Fruit fly (Drosophila melanogaster) whole organism, pupa: ENCODE data around the gene elg1.

Experiments used
- CG32121 ChIP-seq: fragments of 200-800 bp; sonication (Bioruptor generic); IDR thresholded peaks from 2 replicates; pipeline ENCODE4 v1.3.6; 2022; ENCODE audit warnings: missing biosample characterization, missing genetic modification characterization
- CG8301 ChIP-seq: fragments of 200-800 bp; sonication (Bioruptor generic); optimal IDR thresholded peaks from 2 replicates; lab custom pipeline; 2018; ENCODE audit warnings: missing biosample characterization, mild to moderate bottlenecking, missing genetic modification characterization
- EcR ChIP-seq: fragments of 200-800 bp; sonication (Bioruptor generic); optimal IDR thresholded peaks from 3 replicates; lab custom pipeline; 2019; ENCODE audit warnings: missing biosample characterization, missing genetic modification characterization, mild to moderate bottlenecking, moderate library complexity, missing genetic modification reagents
- gl ChIP-seq: fragments of 200-800 bp; sonication (Bioruptor generic); optimal IDR thresholded peaks from 2 replicates; lab custom pipeline; 2018; ENCODE audit warnings: missing biosample characterization, mild to moderate bottlenecking, missing genetic modification characterization

DNA sequence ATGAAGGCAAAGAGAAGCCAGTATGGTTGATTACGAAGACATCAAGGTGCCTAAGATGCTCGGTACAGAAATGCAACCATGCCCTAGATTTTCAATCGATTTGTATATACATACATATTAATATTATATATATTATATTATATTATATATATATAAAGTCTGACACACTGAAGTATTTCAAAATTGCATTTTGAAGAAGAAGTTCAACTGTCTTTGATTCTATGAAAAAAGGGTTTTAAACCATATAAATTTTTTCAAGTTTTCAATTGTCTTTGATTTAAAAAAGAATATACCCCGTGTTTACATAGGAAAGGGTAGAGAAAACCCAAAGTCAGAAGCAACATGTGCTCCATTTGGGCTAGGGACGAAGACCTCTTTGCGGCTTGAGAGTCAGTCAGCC, 43.0 kb downstream of the elg1 start:
- no peak for TF ChIP-seq EcR
- TF ChIP-seq CG32121 (GFP tag; lab: Robert Waterston, UW) = no peak
- TF ChIP-seq gl = no peak
- TF ChIP-seq CG8301 (tag; lab: Kevin White, UChicago) = no peak
